ENCODE assay signal across 3 worm cellular contexts in genomic region chrV:12331820-12332219, ce11.
TF ChIP-seq lines count a peak whose summit lies in the region.

No protein-coding gene starts in this region.

TF ChIP-seq in whole organism, L1 larva, 84 proteins besides CTCF, POLR2A, EP300 and RAD21 (continued from another document):
- TF ChIP-seq nhr-19 (GFP tag; conservative IDR thresholded peaks at IDR 0.05; lab: Robert Waterston, UW) (peak; percentile 38; the same call in 1 of the 2 replicates), sox-4 (tag; optimal IDR thresholded peaks at IDR 0.05; lab: Kevin White, UChicago) (no peak), efl-1 (optimal IDR thresholded peaks at IDR 0.05; lab: Kevin White, UChicago) (peak in 1 of 2 experiments; percentile 43), efl-1 (GFP tag; optimal IDR thresholded peaks at IDR 0.05 in 1 of 2; lab: Kevin White, UChicago) (peak; percentile 29 to 94)

TF ChIP-seq in whole organism, L3 larva, 47 proteins besides CTCF, POLR2A, EP300 and RAD21 (continued from another document):
- TF ChIP-seq nhr-76 (tag; optimal IDR thresholded peaks at IDR 0.05; lab: Kevin White, UChicago), result no peak
- TF ChIP-seq pha-4 (tag; optimal IDR thresholded peaks at IDR 0.05; lab: Kevin White, UChicago), result no peak

TF ChIP-seq in whole organism, young adult, 124 proteins besides CTCF, POLR2A, EP300 and RAD21 (continued from another document):
- TF ChIP-seq nfya-1 (tag; optimal IDR thresholded peaks at IDR 0.05; lab: Kevin White, UChicago; ENCODE audit: borderline replicate concordance, insufficient read depth), result no peak
- TF ChIP-seq D2030.7 (GFP tag; IDR thresholded peaks at IDR 0.05; lab: Robert Waterston, UW), result peak; percentile 51; the same call in 1 of the 2 replicates
- peak; percentile 76 for TF ChIP-seq ztf-18 (tag; optimal IDR thresholded peaks at IDR 0.05; lab: Kevin White, UChicago)
- no peak for TF ChIP-seq lsy-27 (tag; optimal IDR thresholded peaks at IDR 0.05; lab: Kevin White, UChicago; ENCODE audit: borderline replicate concordance, insufficient read depth)
- TF ChIP-seq mcd-1 (GFP tag; IDR thresholded peaks at IDR 0.05; lab: Robert Waterston, UW), result peak; percentile 43; the same call in 1 of the 2 replicates
- TF ChIP-seq tbp1 (GFP tag; optimal IDR thresholded peaks at IDR 0.05; lab: Kevin White, UChicago), result peak; percentile 93
- TF ChIP-seq die-1 (tag; optimal IDR thresholded peaks at IDR 0.05; lab: Kevin White, UChicago), result peak; percentile 57
- no peak for TF ChIP-seq lir-1 (GFP tag; conservative IDR thresholded peaks at IDR 0.05; lab: Robert Waterston, UW)
- peak; percentile 17 for TF ChIP-seq hrde-1 (tag; optimal IDR thresholded peaks at IDR 0.05; lab: Kevin White, UChicago; ENCODE audit: borderline replicate concordance)
- TF ChIP-seq tlf-1 (GFP tag; optimal IDR thresholded peaks at IDR 0.05; lab: Kevin White, UChicago), result no peak
- TF ChIP-seq B0336.3 (GFP tag; IDR thresholded peaks at IDR 0.05; lab: Robert Waterston, UW), result no peak
- no peak for TF ChIP-seq pha-4 (tag; optimal IDR thresholded peaks at IDR 0.05; lab: Kevin White, UChicago)
- TF ChIP-seq B0035.1 (tag; optimal IDR thresholded peaks at IDR 0.05; lab: Kevin White, UChicago), result no peak
- no peak for TF ChIP-seq akir-1 (GFP tag; optimal IDR thresholded peaks at IDR 0.05; lab: Kevin White, UChicago)
- no peak for TF ChIP-seq dpl-1 (GFP tag; optimal IDR thresholded peaks at IDR 0.05; lab: Kevin White, UChicago)
- TF ChIP-seq ceh-27 (GFP tag; optimal IDR thresholded peaks at IDR 0.05; lab: Kevin White, UChicago), result peak; percentile 21
- TF ChIP-seq ceh-40 (GFP tag; IDR thresholded peaks at IDR 0.05; lab: Robert Waterston, UW), result no peak
- peak; percentile 64 for TF ChIP-seq hmg-1.2 (GFP tag; IDR thresholded peaks at IDR 0.05; lab: Robert Waterston, UW)
- TF ChIP-seq K12H6.12 (tag; optimal IDR thresholded peaks at IDR 0.05; lab: Kevin White, UChicago), result peak; percentile 2
- TF ChIP-seq repo-1 (tag; optimal IDR thresholded peaks at IDR 0.05; lab: Kevin White, UChicago), result no peak
- peak; percentile 50; the same call in 1 of the 2 replicates for TF ChIP-seq pbrm-1 (GFP tag; IDR thresholded peaks at IDR 0.05; lab: Robert Waterston, UW)
- TF ChIP-seq ztf-28 (GFP tag; IDR thresholded peaks at IDR 0.05; lab: Robert Waterston, UW), result 0 out of 2 replicates have a peak, but pooled peaks have one; percentile 65
- TF ChIP-seq snpc-3.4 (tag; optimal IDR thresholded peaks at IDR 0.05; lab: Kevin White, UChicago), result peak; percentile 23
- TF ChIP-seq egrh-3 (GFP tag; IDR thresholded peaks at IDR 0.05; lab: Robert Waterston, UW), result no peak; the same call in 1 of the 2 replicates
- TF ChIP-seq let-526 (GFP tag; IDR thresholded peaks at IDR 0.05; lab: Robert Waterston, UW), result no peak
- no peak for TF ChIP-seq T07F8.4 (tag; optimal IDR thresholded peaks at IDR 0.05; lab: Kevin White, UChicago)
- no peak for TF ChIP-seq F22D6.2 (tag; optimal IDR thresholded peaks at IDR 0.05; lab: Kevin White, UChicago)
- TF ChIP-seq Y95B8A.8 (GFP tag; IDR thresholded peaks at IDR 0.05; lab: Robert Waterston, UW), result no peak
- no peak for TF ChIP-seq nhr-27 (tag; optimal IDR thresholded peaks at IDR 0.05; lab: Kevin White, UChicago)
- no peak for TF ChIP-seq F33H1.4 (GFP tag; IDR thresholded peaks at IDR 0.05; lab: Robert Waterston, UW)
- peak; percentile 70; the same call in 1 of the 2 replicates for TF ChIP-seq madf-3 (GFP tag; IDR thresholded peaks at IDR 0.05; lab: Robert Waterston, UW)
- no peak for TF ChIP-seq lin-26 (GFP tag; IDR thresholded peaks at IDR 0.05; lab: Robert Waterston, UW)
- TF ChIP-seq ztf-26 (tag; optimal IDR thresholded peaks at IDR 0.05; lab: Kevin White, UChicago), result peak; percentile 49
- peak; percentile 24 for TF ChIP-seq snpc-4 (GFP tag; optimal IDR thresholded peaks at IDR 0.05; lab: Kevin White, UChicago)
- peak in 1 of 4 experiments; percentile 4 for TF ChIP-seq snpc-4 (tag; optimal IDR thresholded peaks at IDR 0.05; lab: Kevin White, UChicago)
- TF ChIP-seq dox-1 (GFP tag; IDR thresholded peaks at IDR 0.05; lab: Robert Waterston, UW), result no peak
- no peak for TF ChIP-seq F10E7.11 (tag; optimal IDR thresholded peaks at IDR 0.05; lab: Kevin White, UChicago)
- TF ChIP-seq attf-6 (GFP tag; IDR thresholded peaks at IDR 0.05; lab: Robert Waterston, UW), result no peak
- TF ChIP-seq ekl-4 (GFP tag; IDR thresholded peaks at IDR 0.05; lab: Robert Waterston, UW), result no peak
- no peak for TF ChIP-seq ztf-3 (GFP tag; optimal IDR thresholded peaks at IDR 0.05; lab: Kevin White, UChicago)
- no peak for TF ChIP-seq attf-5 (GFP tag; optimal IDR thresholded peaks at IDR 0.05; lab: Kevin White, UChicago)
- peak; percentile 68 for TF ChIP-seq rpc-1 (optimal IDR thresholded peaks at IDR 0.05; lab: Kevin White, UChicago)
- TF ChIP-seq rpc-1 (tag; optimal IDR thresholded peaks at IDR 0.05; lab: Kevin White, UChicago), result peak; percentile 83
- no peak for TF ChIP-seq madf-6 (GFP tag; IDR thresholded peaks at IDR 0.05; lab: Robert Waterston, UW)
